Fruit fly (Drosophila melanogaster) whole organism, embryonic: ENCODE data around the gene CG14072.

Experiments used
- B-H1 ChIP-seq: fragments of 200-800 bp; sonication (Bioruptor generic); IDR thresholded peaks from 3 replicates; pipeline ENCODE4 v1.3.6; 2022; ENCODE audit warnings: missing biosample characterization, missing genetic modification characterization
- Bgb ChIP-seq: fragments of 200-800 bp; sonication (Bioruptor generic); IDR thresholded peaks from 2 replicates; pipeline ENCODE4 v1.3.6; 2022; ENCODE audit warnings: missing biosample characterization, missing genetic modification characterization; ENCODE audit not compliant: partially characterized antibody
- CG10979 ChIP-seq: fragments of 200-800 bp; sonication (Bioruptor generic); optimal IDR thresholded peaks from 2 replicates; lab custom pipeline; 2018; ENCODE audit warnings: missing biosample characterization, mild to moderate bottlenecking, missing genetic modification characterization, moderate library complexity
- CG14667 ChIP-seq: fragments of 200-800 bp; sonication (Bioruptor generic); IDR thresholded peaks from 2 replicates; pipeline ENCODE4 v1.3.6; 2022; ENCODE audit warnings: missing biosample characterization, missing genetic modification characterization
- CG1602 ChIP-seq: fragments of 200-800 bp; sonication (Bioruptor generic); optimal IDR thresholded peaks from 3 replicates; lab custom pipeline; 2016; ENCODE audit warnings: missing biosample characterization, missing genetic modification characterization
- CG17359 ChIP-seq: fragments of 200-800 bp; sonication (Bioruptor generic); optimal IDR thresholded peaks from 3 replicates; lab custom pipeline; 2018; ENCODE audit warnings: missing biosample characterization, mild to moderate bottlenecking, missing genetic modification characterization, moderate library complexity
- CG18262 ChIP-seq: fragments of 200-800 bp; optimal IDR thresholded peaks from 3 replicates; lab custom pipeline; 2019; ENCODE audit warnings: missing biosample characterization, mild to moderate bottlenecking, missing genetic modification characterization, moderate library complexity
- CG30431 ChIP-seq: fragments of 200-800 bp; sonication (Bioruptor generic); optimal IDR thresholded peaks from 2 replicates; lab custom pipeline; 2017; ENCODE audit warnings: missing biosample characterization, missing genetic modification characterization
- CG34224 ChIP-seq: fragments of 200-800 bp; sonication (Bioruptor generic); IDR thresholded peaks from 3 replicates; pipeline ENCODE4 v1.3.6; 2022; ENCODE audit warnings: missing biosample characterization, missing genetic modification characterization; ENCODE audit not compliant: partially characterized antibody
- CG4282 ChIP-seq: fragments of 200-800 bp; sonication (Bioruptor generic); optimal IDR thresholded peaks from 2 replicates; lab custom pipeline; 2016; ENCODE audit warnings: missing biosample characterization, missing genetic modification characterization
- CG43689 ChIP-seq: fragments of 200-800 bp; sonication (Bioruptor generic); IDR thresholded peaks from 2 replicates; pipeline ENCODE4 v1.3.6; 2022; ENCODE audit warnings: missing biosample characterization, missing genetic modification characterization
- CG6765 ChIP-seq: fragments of 200-800 bp; sonication (Bioruptor generic); optimal IDR thresholded peaks from 3 replicates; lab custom pipeline; 2017; ENCODE audit warnings: missing biosample characterization, mild to moderate bottlenecking, missing genetic modification characterization
- CG7745 ChIP-seq: fragments of 200-800 bp; sonication (Bioruptor generic); optimal IDR thresholded peaks from 2 replicates; lab custom pipeline; 2018; ENCODE audit warnings: missing biosample characterization, mild to moderate bottlenecking, missing genetic modification characterization, moderate library complexity
- CG9727 ChIP-seq: fragments of 200-800 bp; sonication (Bioruptor generic); optimal IDR thresholded peaks from 3 replicates; lab custom pipeline; 2017; ENCODE audit warnings: missing biosample characterization, mild to moderate bottlenecking, missing genetic modification characterization
- CG9932 ChIP-seq: fragments of 200-800 bp; sonication (Bioruptor generic); IDR thresholded peaks from 2 replicates; pipeline ENCODE4 v1.3.6; 2022; ENCODE audit warnings: missing biosample characterization, missing genetic modification characterization
- CHES-1-like ChIP-seq: fragments of 200-800 bp; sonication (Bioruptor generic); optimal IDR thresholded peaks from 2 replicates; lab custom pipeline; 2016; ENCODE audit warnings: missing biosample characterization, missing genetic modification characterization
- Dek ChIP-seq: fragments of 200-800 bp; sonication (Bioruptor generic); optimal IDR thresholded peaks from 3 replicates; lab custom pipeline; 2019; ENCODE audit warnings: missing biosample characterization, mild to moderate bottlenecking, missing genetic modification characterization, moderate library complexity
- E2f2 ChIP-seq: fragments of 200-800 bp; sonication (Bioruptor generic); IDR thresholded peaks from 2 replicates; pipeline ENCODE4 v1.3.6; 2022; ENCODE audit warnings: missing biosample characterization, missing genetic modification characterization
- Ets65A ChIP-seq: fragments of 200-800 bp; sonication (Bioruptor generic); peaks from one replicate; lab custom pipeline; 2016; ENCODE audit warnings: missing biosample characterization, missing genetic modification characterization
- Fer1 ChIP-seq: fragments of 200-800 bp; sonication (Bioruptor generic); optimal IDR thresholded peaks from 2 replicates; lab custom pipeline; 2017; ENCODE audit warnings: missing biosample characterization, mild to moderate bottlenecking, missing genetic modification characterization
- Fer2 ChIP-seq: fragments of 200-800 bp; sonication (Bioruptor generic); optimal IDR thresholded peaks from 2 replicates; lab custom pipeline; 2018; ENCODE audit warnings: missing biosample characterization, mild to moderate bottlenecking, missing genetic modification characterization, moderate library complexity
- Hey ChIP-seq: fragments of 200-800 bp; sonication (Bioruptor generic); optimal IDR thresholded peaks from 3 replicates; lab custom pipeline; 2018; ENCODE audit warnings: missing biosample characterization, mild to moderate bottlenecking, missing genetic modification characterization
- MESR4 ChIP-seq: fragments of 200-800 bp; sonication (Bioruptor generic); optimal IDR thresholded peaks from 2 replicates; lab custom pipeline; 2018; ENCODE audit warnings: missing biosample characterization, mild to moderate bottlenecking, missing genetic modification characterization, moderate library complexity
- Myb ChIP-seq: fragments of 200-800 bp; sonication (Bioruptor generic); optimal IDR thresholded peaks from 2 replicates; lab custom pipeline; 2016; ENCODE audit warnings: missing biosample characterization, missing genetic modification characterization
- Oli ChIP-seq: fragments of 200-800 bp; sonication (Bioruptor generic); optimal IDR thresholded peaks from 2 replicates; lab custom pipeline; 2018; ENCODE audit warnings: missing biosample characterization, mild to moderate bottlenecking, missing genetic modification characterization, moderate library complexity
- Spps ChIP-seq: fragments of 200-800 bp; sonication (Bioruptor generic); optimal IDR thresholded peaks from 2 replicates; lab custom pipeline; 2018; ENCODE audit warnings: missing biosample characterization, mild to moderate bottlenecking, missing genetic modification characterization
- Sry-β ChIP-seq: fragments of 200-800 bp; sonication (Bioruptor generic); optimal IDR thresholded peaks from 2 replicates; lab custom pipeline; 2018; ENCODE audit warnings: missing biosample characterization, mild to moderate bottlenecking, missing genetic modification characterization, moderate library complexity
- YL-1 ChIP-seq: fragments of 200-800 bp; sonication (Bioruptor generic); optimal IDR thresholded peaks from 3 replicates; lab custom pipeline; 2017; ENCODE audit warnings: missing biosample characterization, mild to moderate bottlenecking, missing genetic modification characterization
- ato ChIP-seq: fragments of 200-800 bp; sonication (Bioruptor generic); IDR thresholded peaks from 2 replicates; pipeline ENCODE4 v1.3.6; 2022; ENCODE audit warnings: missing biosample characterization, missing genetic modification characterization; ENCODE audit not compliant: partially characterized antibody
- chinmo ChIP-seq: fragments of 200-800 bp; sonication (Bioruptor generic); IDR thresholded peaks from 4 replicates; pipeline ENCODE4 v1.3.6; 2022; ENCODE audit warnings: missing biosample characterization, missing genetic modification characterization; ENCODE audit not compliant: partially characterized antibody
- danr ChIP-seq: fragments of 200-800 bp; sonication (Bioruptor generic); IDR thresholded peaks from 2 replicates; pipeline ENCODE4 v1.3.6; 2022; ENCODE audit warnings: missing biosample characterization, missing genetic modification characterization
- ems ChIP-seq: fragments of 200-800 bp; sonication (Bioruptor generic); optimal IDR thresholded peaks from 3 replicates; lab custom pipeline; 2016; ENCODE audit warnings: missing biosample characterization, missing genetic modification characterization
- fd64A ChIP-seq: fragments of 200-800 bp; sonication (Bioruptor generic); optimal IDR thresholded peaks from 3 replicates; lab custom pipeline; 2018; ENCODE audit warnings: missing biosample characterization, mild to moderate bottlenecking, missing genetic modification characterization
- fu2 ChIP-seq: fragments of 200-800 bp; sonication (Bioruptor generic); optimal IDR thresholded peaks from 2 replicates; lab custom pipeline; 2016; ENCODE audit warnings: missing biosample characterization, missing genetic modification characterization
- h ChIP-seq: fragments of >200 bp; optimal IDR thresholded peaks from 2 replicates; lab custom pipeline; 2017
- hkb ChIP-seq, 2 experiments: fragments of 200-800 bp in 1 of 2; fragments of >200 bp in 1 of 2; sonication (Bioruptor generic) in 1 of 2; IDR thresholded peaks in 1 of 2; optimal IDR thresholded peaks in 1 of 2; 2 replicates each; pipeline versions ENCODE4 v1.3.6 to Lab custom; 2017 to 2022; ENCODE audit warnings: missing biosample characterization in 1 of 2, missing genetic modification characterization in 1 of 2
- hth ChIP-seq: fragments of >200 bp; optimal IDR thresholded peaks from 2 replicates; lab custom pipeline; 2017; ENCODE audit warnings: inconsistent platforms
- lov ChIP-seq, 2 experiments: fragments of 200-800 bp in 1 of 2; fragments of >200 bp in 1 of 2; sonication (Bioruptor generic) in 1 of 2; IDR thresholded peaks in 1 of 2; optimal IDR thresholded peaks in 1 of 2; 2 replicates in 1 of 2; 3 replicates in 1 of 2; pipeline versions ENCODE4 v1.3.6 to Lab custom; 2017 to 2022; ENCODE audit warnings: missing biosample characterization in 1 of 2, missing genetic modification characterization in 1 of 2
- nerfin-1 ChIP-seq: fragments of 200-800 bp; sonication (Bioruptor generic); optimal IDR thresholded peaks from 3 replicates; lab custom pipeline; 2019; ENCODE audit warnings: missing biosample characterization, mild to moderate bottlenecking, missing genetic modification characterization, moderate library complexity
- nerfin-2 ChIP-seq: fragments of 200-800 bp; sonication (Bioruptor generic); IDR thresholded peaks from 2 replicates; pipeline ENCODE4 v1.3.6; 2022; ENCODE audit warnings: missing biosample characterization, missing genetic modification characterization; ENCODE audit not compliant: partially characterized antibody
- odd ChIP-seq: fragments of 200-800 bp; sonication (Bioruptor generic); optimal IDR thresholded peaks from 2 replicates; lab custom pipeline; 2017; ENCODE audit warnings: missing biosample characterization, mild to moderate bottlenecking, missing genetic modification characterization
- pum ChIP-seq: fragments of 200-800 bp; sonication (Bioruptor generic); optimal IDR thresholded peaks from 2 replicates; lab custom pipeline; 2016; ENCODE audit warnings: missing biosample characterization, missing genetic modification characterization
- pzg ChIP-seq: fragments of 200-800 bp; sonication (Bioruptor generic); optimal IDR thresholded peaks from 3 replicates; lab custom pipeline; 2018; ENCODE audit warnings: missing biosample characterization, mild to moderate bottlenecking, missing genetic modification characterization, moderate library complexity
- ranshi ChIP-seq: fragments of 200-800 bp; sonication (Bioruptor generic); IDR thresholded peaks from 2 replicates; pipeline ENCODE4 v1.3.6; 2022; ENCODE audit warnings: missing biosample characterization, missing genetic modification characterization
- sr ChIP-seq: fragments of 200-800 bp; sonication (Bioruptor generic); IDR thresholded peaks from 3 replicates; pipeline ENCODE4 v1.3.6; 2022; ENCODE audit warnings: missing biosample characterization, missing genetic modification characterization
- trh ChIP-seq: fragments of 200-800 bp; sonication (Bioruptor generic); optimal IDR thresholded peaks from 2 replicates; lab custom pipeline; 2016; ENCODE audit warnings: missing biosample characterization, missing genetic modification characterization
- ttk ChIP-seq: fragments of 200-800 bp; sonication (Bioruptor generic); IDR thresholded peaks from 2 replicates; pipeline ENCODE4 v2.1.2; 2022; ENCODE audit warnings: missing biosample characterization, missing genetic modification characterization
- unc-4 ChIP-seq: fragments of 200-800 bp; sonication (Bioruptor generic); IDR thresholded peaks from 2 replicates; pipeline ENCODE4 v1.3.6; 2022; ENCODE audit warnings: missing biosample characterization, missing genetic modification characterization; ENCODE audit not compliant: partially characterized antibody
- wor ChIP-seq: fragments of 200-800 bp; sonication (Bioruptor generic); IDR thresholded peaks from 2 replicates; pipeline ENCODE4 v1.3.6; 2022; ENCODE audit warnings: missing biosample characterization, missing genetic modification characterization

Gene CG14072

DNA sequence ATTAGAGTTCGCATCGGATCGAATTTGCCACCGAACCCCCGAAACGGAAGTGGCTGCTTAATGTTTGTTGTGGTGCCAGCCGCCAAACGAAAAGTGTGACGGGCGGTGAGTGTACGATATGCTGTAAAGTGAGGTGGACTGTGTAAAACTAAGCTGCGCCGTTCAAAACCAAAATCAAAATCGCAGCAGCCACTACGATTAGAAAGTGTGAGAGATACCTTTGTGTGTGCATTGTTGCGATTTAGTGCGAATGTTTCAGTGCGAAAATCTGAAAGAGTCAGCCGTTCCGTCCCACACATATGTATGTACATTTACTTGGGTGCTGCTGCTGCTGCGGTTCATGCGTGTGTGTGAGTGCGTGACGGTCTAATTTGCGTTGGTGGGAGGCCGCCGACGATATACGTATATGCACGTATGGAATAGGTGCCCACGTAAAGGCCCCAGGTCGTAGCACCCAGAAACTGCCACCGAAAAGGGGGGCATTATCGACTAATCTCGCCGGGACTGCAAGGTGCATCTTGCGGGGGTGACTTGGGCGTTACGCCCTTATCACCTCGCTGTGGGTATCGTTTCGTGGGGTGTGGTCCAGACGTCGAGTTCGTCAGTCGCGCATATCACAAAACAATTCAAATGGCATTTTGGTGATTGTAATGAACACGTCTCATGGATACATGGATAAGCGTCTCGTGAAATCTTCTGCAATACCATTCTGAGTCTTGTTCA is 40.6 kb downstream of the CG14072 start (continued):
- no peak for TF ChIP-seq nerfin-1 (tag; lab: Kevin White, UChicago)
- TF ChIP-seq ranshi (GFP tag; lab: Robert Waterston, UW): no peak
- peak; percentile 31; the same call in 1 of the 2 replicates for TF ChIP-seq unc-4 (GFP tag; lab: Robert Waterston, UW)
- no peak for TF ChIP-seq Fer2
- no peak for TF ChIP-seq CG30431 (GFP tag; lab: Kevin White, UChicago)
- TF ChIP-seq wor (GFP tag; lab: Robert Waterston, UW): no peak
- 0 out of 2 replicates have a peak, but pooled peaks have one; percentile 25 for TF ChIP-seq Bgb (GFP tag; lab: Robert Waterston, UW)
- TF ChIP-seq Spps (tag; lab: Kevin White, UChicago): no peak
- TF ChIP-seq CG34224 (GFP tag; lab: Robert Waterston, UW): 0 out of 3 replicates have a peak, but pooled peaks have one; percentile 10
- TF ChIP-seq Dek (tag; lab: Kevin White, UChicago): no peak
- TF ChIP-seq CHES-1-like (GFP tag; lab: Kevin White, UChicago): no peak
- no peak for TF ChIP-seq Fer1
- no peak for TF ChIP-seq B-H1 (GFP tag; lab: Robert Waterston, UW)
- TF ChIP-seq CG17359 (tag; lab: Kevin White, UChicago): no peak
- TF ChIP-seq trh (GFP tag; lab: Kevin White, UChicago): no peak
- no peak for TF ChIP-seq CG4282 (GFP tag; lab: Kevin White, UChicago)
- no peak for TF ChIP-seq E2f2
- TF ChIP-seq Myb (GFP tag; lab: Kevin White, UChicago): peak; percentile 5
- TF ChIP-seq lov (optimal IDR thresholded peaks at IDR 0.05; lab: Kevin White, UChicago): no peak
- no peak for TF ChIP-seq lov (GFP tag; IDR thresholded peaks at IDR 0.05; lab: Robert Waterston, UW)
- TF ChIP-seq fu2 (GFP tag; lab: Kevin White, UChicago): no peak
- peak; percentile 92 for TF ChIP-seq MESR4 (GFP tag; lab: Kevin White, UChicago)
- no peak for TF ChIP-seq CG1602 (GFP tag; lab: Kevin White, UChicago)
- TF ChIP-seq CG14667 (GFP tag; lab: Robert Waterston, UW): no peak
- TF ChIP-seq CG10979: no peak
- no peak for TF ChIP-seq Ets65A
- TF ChIP-seq hth: no peak
- TF ChIP-seq CG9932 (GFP tag; lab: Robert Waterston, UW): no peak
- peak; percentile 93 for TF ChIP-seq YL-1
- peak; percentile 91 for TF ChIP-seq sr (GFP tag; lab: Robert Waterston, UW)
- TF ChIP-seq h (lab: Kevin White, UChicago): no peak
- no peak for TF ChIP-seq Oli (tag; lab: Kevin White, UChicago)
- no peak for TF ChIP-seq ttk (GFP tag; lab: Robert Waterston, UW)
- no peak for TF ChIP-seq CG18262 (tag; lab: Kevin White, UChicago)
- no peak for TF ChIP-seq pum (GFP tag; lab: Kevin White, UChicago)
- peak; percentile 32 for TF ChIP-seq CG6765 (GFP tag; lab: Kevin White, UChicago)
- TF ChIP-seq ems (GFP tag; lab: Kevin White, UChicago): no peak
- TF ChIP-seq CG9727 (GFP tag; lab: Kevin White, UChicago): no peak
- no peak for TF ChIP-seq ato (GFP tag; lab: Robert Waterston, UW)
- no peak for TF ChIP-seq fd64A
- no peak for TF ChIP-seq Sry-β
- TF ChIP-seq chinmo: 0 out of 4 replicates have a peak, but pooled peaks have one; percentile 40
- no peak for TF ChIP-seq CG43689
- no peak for TF ChIP-seq Hey (tag; lab: Kevin White, UChicago)
- TF ChIP-seq danr: no peak
- TF ChIP-seq pzg (GFP tag; lab: Kevin White, UChicago): no peak
- TF ChIP-seq hkb (optimal IDR thresholded peaks at IDR 0.05; lab: Kevin White, UChicago): no peak
- no peak for TF ChIP-seq hkb (GFP tag; IDR thresholded peaks at IDR 0.05; lab: Robert Waterston, UW)
- TF ChIP-seq odd: no peak
- 0 out of 2 replicates have a peak, but pooled peaks have one; percentile 24 for TF ChIP-seq nerfin-2 (GFP tag; lab: Robert Waterston, UW)
- TF ChIP-seq CG7745 (tag; lab: Kevin White, UChicago): no peak
